Worm (Caenorhabditis elegans) whole organism, L4 larva: ENCODE results near the gene atg-13.

ENCODE experiments used
- D1046.2 ChIP-seq: fragments of 200-800 bp; sonication (Bioruptor generic); IDR thresholded peaks from 2 replicates; pipeline ENCODE4 v1.3.6; 2022; ENCODE audit warnings: missing genetic modification characterization, missing compliant biosample characterization
- F26F4.8 ChIP-seq: fragments of 200-800 bp; sonication (Bioruptor generic); conservative IDR thresholded peaks from 2 replicates; pipeline ENCODE4 v1.3.6; 2022; ENCODE audit warnings: missing genetic modification characterization, missing compliant biosample characterization
- F37D6.2 ChIP-seq: sonication (generic microtip); optimal IDR thresholded peaks from 2 replicates; lab custom pipeline; 2016; ENCODE audit warnings: mild to moderate bottlenecking, missing genetic modification characterization, missing compliant biosample characterization
- F44E2.7 ChIP-seq: fragments of 200-800 bp; sonication (Bioruptor generic); IDR thresholded peaks from 2 replicates; pipeline ENCODE4 v2.1.2; 2022; ENCODE audit warnings: missing genetic modification characterization, missing compliant biosample characterization
- F49E8.2 ChIP-seq: sonication (generic microtip); optimal IDR thresholded peaks from 2 replicates; lab custom pipeline; 2016; ENCODE audit warnings: missing compliant biosample characterization, mild to moderate bottlenecking, missing genetic modification characterization, borderline replicate concordance
- R02D3.7 ChIP-seq: fragments of 150-350 bp; sonication (generic microtip); optimal IDR thresholded peaks from 3 replicates; lab custom pipeline; 2014; ENCODE audit warnings: missing biosample characterization, missing genetic modification characterization
- T20F7.1 ChIP-seq: fragments of 200-800 bp; sonication (Bioruptor generic); optimal IDR thresholded peaks from 2 replicates; lab custom pipeline; 2018; ENCODE audit warnings: mild to moderate bottlenecking, missing genetic modification characterization, missing compliant biosample characterization
- T26A8.4 ChIP-seq: fragments of 200-800 bp; sonication (Bioruptor generic); IDR thresholded peaks from 2 replicates; pipeline ENCODE4 v1.3.6; 2022; ENCODE audit warnings: missing genetic modification characterization, missing compliant biosample characterization
- ZK337.2 ChIP-seq: fragments of 200-800 bp; sonication (Bioruptor generic); IDR thresholded peaks from 2 replicates; pipeline ENCODE4 v1.3.6; 2022; ENCODE audit warnings: missing genetic modification reagents, missing genetic modification characterization, missing compliant biosample characterization
- ama-1 ChIP-seq: fragments of 150-350 bp; optimal IDR thresholded peaks from 2 replicates; lab custom pipeline; 2014; ENCODE audit warnings: inconsistent platforms, mixed read lengths
- arid-1 ChIP-seq: fragments of 200-800 bp; sonication (Bioruptor generic); conservative IDR thresholded peaks from 2 replicates; pipeline ENCODE4 v1.3.6; 2022; ENCODE audit warnings: missing genetic modification reagents, missing genetic modification characterization, missing compliant biosample characterization
- attf-4 ChIP-seq: sonication (generic microtip); optimal IDR thresholded peaks from 3 replicates; lab custom pipeline; 2017; ENCODE audit warnings: missing biosample characterization, missing genetic modification characterization
- ceh-20 ChIP-seq: fragments of 200-800 bp; sonication (Bioruptor generic); IDR thresholded peaks from 2 replicates; pipeline ENCODE4 v1.3.6; 2022; ENCODE audit warnings: missing genetic modification reagents, missing genetic modification characterization, missing compliant biosample characterization
- ctbp-1 ChIP-seq: fragments of 200-800 bp; sonication (Bioruptor generic); IDR thresholded peaks from 2 replicates; pipeline ENCODE4 v1.3.6; 2022; ENCODE audit warnings: missing genetic modification reagents, missing genetic modification characterization, missing compliant biosample characterization
- daf-8 ChIP-seq: fragments of 200-800 bp; sonication (Bioruptor generic); IDR thresholded peaks from 2 replicates; pipeline ENCODE4 v1.3.6; 2022; ENCODE audit warnings: missing genetic modification characterization, missing compliant biosample characterization
- dmd-6 ChIP-seq: fragments of 200-800 bp; sonication (Bioruptor generic); IDR thresholded peaks from 2 replicates; pipeline ENCODE4 v1.3.6; 2022; ENCODE audit warnings: missing genetic modification reagents, missing genetic modification characterization, missing compliant biosample characterization
- dmd-8 ChIP-seq: fragments of 200-800 bp; sonication (Bioruptor generic); IDR thresholded peaks from 2 replicates; pipeline ENCODE4 v1.3.6; 2022; ENCODE audit warnings: missing genetic modification characterization, missing compliant biosample characterization
- egl-43 ChIP-seq: fragments of 200-800 bp; sonication (Bioruptor generic); IDR thresholded peaks from 2 replicates; pipeline ENCODE4 v1.3.6; 2022; ENCODE audit warnings: missing genetic modification reagents, missing genetic modification characterization, missing compliant biosample characterization
- gei-8 ChIP-seq: fragments of 200-800 bp; sonication (Bioruptor generic); optimal IDR thresholded peaks from 2 replicates; lab custom pipeline; 2018; ENCODE audit warnings: mild to moderate bottlenecking, missing genetic modification characterization, missing compliant biosample characterization
- hlh-11 ChIP-seq: fragments of 200-800 bp; sonication (Bioruptor generic); optimal IDR thresholded peaks from 2 replicates; lab custom pipeline; 2018; ENCODE audit warnings: mild to moderate bottlenecking, missing genetic modification characterization, missing compliant biosample characterization
- hmg-1.1 ChIP-seq: fragments of 200-800 bp; sonication (Bioruptor generic); IDR thresholded peaks from 2 replicates; pipeline ENCODE4 v1.3.6; 2022; ENCODE audit warnings: missing genetic modification reagents, missing genetic modification characterization, missing compliant biosample characterization
- lim-7 ChIP-seq: fragments of 200-800 bp; sonication (Bioruptor generic); IDR thresholded peaks from 2 replicates; pipeline ENCODE4 v1.3.6; 2022; ENCODE audit warnings: missing genetic modification characterization, missing compliant biosample characterization
- lin-13 ChIP-seq: fragments of 150-350 bp; optimal IDR thresholded peaks from 2 replicates; lab custom pipeline; 2014; ENCODE audit warnings: missing biosample characterization, missing genetic modification reagents, missing genetic modification characterization
- lin-15B ChIP-seq: fragments of 150-350 bp; sonication (generic microtip); optimal IDR thresholded peaks from 3 replicates; lab custom pipeline; 2014; ENCODE audit warnings: missing biosample characterization, missing genetic modification characterization
- lin-29 ChIP-seq: fragments of 200-800 bp; sonication (Bioruptor generic); IDR thresholded peaks from 2 replicates; pipeline ENCODE4 v1.3.6; 2022; ENCODE audit warnings: missing genetic modification reagents, missing genetic modification characterization, missing compliant biosample characterization
- lin-39 ChIP-seq: fragments of 150-350 bp; optimal IDR thresholded peaks from 2 replicates; lab custom pipeline; 2014; ENCODE audit warnings: missing biosample characterization, missing genetic modification reagents, missing genetic modification characterization
- lir-3 ChIP-seq: sonication (generic microtip); optimal IDR thresholded peaks from 2 replicates; lab custom pipeline; 2016; ENCODE audit warnings: mild to moderate bottlenecking, missing genetic modification characterization, missing compliant biosample characterization
- madf-9 ChIP-seq: fragments of 200-800 bp; sonication (Bioruptor generic); conservative IDR thresholded peaks from 2 replicates; pipeline ENCODE4 v1.3.6; 2022; ENCODE audit warnings: missing genetic modification reagents, missing genetic modification characterization, missing compliant biosample characterization
- mdt-29 ChIP-seq: fragments of 200-800 bp; sonication (Bioruptor generic); IDR thresholded peaks from 2 replicates; pipeline ENCODE4 v1.3.6; 2022; ENCODE audit warnings: missing genetic modification reagents, missing genetic modification characterization, missing compliant biosample characterization
- mep-1 ChIP-seq: fragments of 150-350 bp; sonication (generic microtip); optimal IDR thresholded peaks from 3 replicates; lab custom pipeline; 2014; ENCODE audit warnings: missing biosample characterization, missing genetic modification characterization
- mes-2 ChIP-seq: sonication (generic microtip); optimal IDR thresholded peaks from 2 replicates; lab custom pipeline; 2016; ENCODE audit warnings: missing genotype, mild to moderate bottlenecking, missing genetic modification characterization, missing compliant biosample characterization; ENCODE audit not compliant: poor library complexity, severe bottlenecking
- mxl-3 ChIP-seq: fragments of 200-800 bp; sonication (Bioruptor generic); optimal IDR thresholded peaks from 2 replicates; lab custom pipeline; 2018; ENCODE audit warnings: mild to moderate bottlenecking, missing genetic modification characterization, missing compliant biosample characterization
- nhr-10 ChIP-seq: fragments of 150-350 bp; optimal IDR thresholded peaks from 2 replicates; lab custom pipeline; 2014; ENCODE audit warnings: missing biosample characterization, missing genetic modification characterization
- nhr-111 ChIP-seq: fragments of 200-800 bp; sonication (Bioruptor generic); optimal IDR thresholded peaks from 2 replicates; lab custom pipeline; 2018; ENCODE audit warnings: mild to moderate bottlenecking, missing genetic modification characterization, missing compliant biosample characterization
- nhr-237 ChIP-seq: sonication (generic microtip); optimal IDR thresholded peaks from 2 replicates; lab custom pipeline; 2017; ENCODE audit warnings: missing biosample characterization, missing genetic modification characterization
- nhr-28 ChIP-seq: fragments of 150-350 bp; optimal IDR thresholded peaks from 2 replicates; lab custom pipeline; 2014; ENCODE audit warnings: missing biosample characterization, missing genetic modification characterization
- nhr-42 ChIP-seq: fragments of 200-800 bp; sonication (Bioruptor generic); IDR thresholded peaks from 2 replicates; pipeline ENCODE4 v1.3.6; 2022; ENCODE audit warnings: missing genetic modification characterization, missing compliant biosample characterization
- pha-4 ChIP-seq, 2 experiments: fragments of 150-350 bp in 1 of 2; fragments of 200-800 bp in 1 of 2; sonication (Bioruptor generic) in 1 of 2; IDR thresholded peaks in 1 of 2; optimal IDR thresholded peaks in 1 of 2; 2 replicates each; pipeline versions ENCODE4 v1.3.6 to Lab custom; 2014 to 2022; ENCODE audit warnings: missing genetic modification characterization in 2 of 2, missing genetic modification reagents in 2 of 2, missing biosample characterization in 1 of 2, missing compliant biosample characterization in 1 of 2
- php-3 ChIP-seq: fragments of 200-800 bp; sonication (Bioruptor generic); IDR thresholded peaks from 2 replicates; pipeline ENCODE4 v1.3.6; 2022; ENCODE audit warnings: missing genetic modification reagents, missing genetic modification characterization, missing compliant biosample characterization
- rbr-2 ChIP-seq: sonication (generic microtip); optimal IDR thresholded peaks from 2 replicates; lab custom pipeline; 2016; ENCODE audit warnings: missing genotype, missing genetic modification characterization, missing compliant biosample characterization
- saeg-2 ChIP-seq: fragments of 200-800 bp; sonication (Bioruptor generic); IDR thresholded peaks from 2 replicates; pipeline ENCODE4 v1.3.6; 2022; ENCODE audit warnings: missing genetic modification reagents, missing genetic modification characterization, missing compliant biosample characterization
- set-16 ChIP-seq: fragments of 200-800 bp; sonication (Bioruptor generic); IDR thresholded peaks from 2 replicates; pipeline ENCODE4 v1.3.6; 2022; ENCODE audit warnings: missing genetic modification reagents, missing genetic modification characterization, missing compliant biosample characterization
- snpc-1.2 ChIP-seq: fragments of 200-800 bp; sonication (Bioruptor generic); IDR thresholded peaks from 2 replicates; pipeline ENCODE4 v1.3.6; 2022; ENCODE audit warnings: missing genetic modification reagents, missing genetic modification characterization, missing compliant biosample characterization
- tag-97 ChIP-seq: fragments of 200-800 bp; sonication (Bioruptor generic); IDR thresholded peaks from 2 replicates; pipeline ENCODE4 v1.3.6; 2022; ENCODE audit warnings: missing genetic modification characterization, missing compliant biosample characterization
- tra-1 ChIP-seq: fragments of 200-800 bp; sonication (Bioruptor generic); IDR thresholded peaks from 2 replicates; pipeline ENCODE4 v1.3.6; 2022; ENCODE audit warnings: missing genetic modification reagents, missing genetic modification characterization, missing compliant biosample characterization
- unc-130 ChIP-seq: sonication (generic microtip); optimal IDR thresholded peaks from 2 replicates; lab custom pipeline; 2016; ENCODE audit warnings: missing genetic modification reagents, missing genetic modification characterization, missing compliant biosample characterization
- vab-7 ChIP-seq: fragments of 200-800 bp; sonication (Bioruptor generic); IDR thresholded peaks from 2 replicates; pipeline ENCODE4 v1.3.6; 2022; ENCODE audit warnings: missing genetic modification reagents, missing genetic modification characterization, missing compliant biosample characterization
- zag-1 ChIP-seq: fragments of 150-350 bp; optimal IDR thresholded peaks from 2 replicates; lab custom pipeline; 2014; ENCODE audit warnings: missing biosample characterization, missing genetic modification characterization
- zip-11 ChIP-seq: fragments of 200-800 bp; sonication (Bioruptor generic); IDR thresholded peaks from 2 replicates; pipeline ENCODE4 v1.3.6; 2022; ENCODE audit warnings: missing genetic modification characterization, missing compliant biosample characterization
- zip-2 ChIP-seq: fragments of 150-350 bp; optimal IDR thresholded peaks from 2 replicates; lab custom pipeline; 2014; ENCODE audit warnings: missing biosample characterization, missing genetic modification characterization

Gene atg-13

DNA sequence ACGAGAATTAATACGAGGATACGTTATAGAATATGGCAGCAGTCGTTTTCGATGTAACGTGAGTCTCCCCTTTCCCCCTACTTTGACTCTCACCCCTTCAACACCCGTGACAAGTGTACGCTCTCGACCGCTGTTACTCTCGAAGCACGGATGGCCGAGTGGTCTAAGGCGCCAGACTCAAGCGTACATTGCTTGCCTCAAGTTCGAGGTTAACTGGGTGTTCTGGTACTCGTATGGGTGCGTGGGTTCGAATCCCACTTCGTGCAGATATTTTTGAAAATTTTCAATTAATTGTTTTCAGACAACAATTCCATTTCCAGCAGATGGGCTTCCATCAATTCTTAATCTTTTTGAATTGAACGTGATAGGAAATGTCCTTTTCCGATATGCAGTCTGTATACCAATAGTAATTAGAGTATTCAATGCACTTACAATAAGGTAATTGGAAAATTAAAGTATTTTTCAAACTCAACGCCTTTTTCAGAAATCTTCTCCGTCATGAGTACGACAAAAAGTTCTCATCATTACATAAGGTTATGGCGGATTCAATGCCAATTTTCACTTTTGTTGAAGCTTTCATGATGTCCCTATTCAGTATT, 48.4 kb downstream of the atg-13 start:
- TF ChIP-seq F26F4.8 (peak; percentile 70; the same call in 1 of the 2 replicates), F37D6.2 (tag; lab: Kevin White, UChicago) (no peak), nhr-237 (tag; lab: Kevin White, UChicago) (no peak), daf-8 (GFP tag; lab: Robert Waterston, UW) (0 out of 2 replicates have a peak, but pooled peaks have one; percentile 36), F49E8.2 (tag; lab: Kevin White, UChicago) (peak; percentile 2), nhr-28 (tag; lab: Kevin White, UChicago) (peak; percentile 33), T26A8.4 (peak; percentile 76), ctbp-1 (GFP tag; lab: Robert Waterston, UW) (peak; percentile 85), arid-1 (GFP tag; lab: Robert Waterston, UW) (peak; percentile 87; the same call in 1 of the 2 replicates), zip-2 (tag; lab: Kevin White, UChicago) (no peak), attf-4 (tag; lab: Kevin White, UChicago) (no peak), mep-1 (peak; percentile 82), D1046.2 (GFP tag; lab: Robert Waterston, UW) (peak; percentile 87), unc-130 (GFP tag; lab: Kevin White, UChicago) (peak; percentile 64), set-16 (GFP tag; lab: Robert Waterston, UW) (peak; percentile 46; the same call in 1 of the 2 replicates), php-3 (GFP tag; lab: Robert Waterston, UW) (no peak), hlh-11 (tag; lab: Kevin White, UChicago) (peak; percentile 50), snpc-1.2 (peak; percentile 69; the same call in 1 of the 2 replicates), dmd-6 (peak; percentile 74), mdt-29 (peak; percentile 68; the same call in 1 of the 2 replicates), egl-43 (peak; percentile 96), F44E2.7 (peak; percentile 80; the same call in 1 of the 2 replicates), nhr-42 (peak; percentile 71), mxl-3 (GFP tag; lab: Kevin White, UChicago) (peak; percentile 70), lin-15B (tag; lab: Kevin White, UChicago) (no peak), ceh-20 (GFP tag; lab: Robert Waterston, UW) (peak; percentile 85), rbr-2 (tag; lab: Kevin White, UChicago) (peak; percentile 72), zip-11 (0 out of 2 replicates have a peak, but pooled peaks have one; percentile 45), madf-9 (GFP tag; lab: Robert Waterston, UW) (peak; percentile 71), T20F7.1 (peak; percentile 26), nhr-10 (no peak), lin-29 (no peak), ZK337.2 (peak; percentile 71), saeg-2 (GFP tag; lab: Robert Waterston, UW) (no peak), nhr-111 (peak; percentile 27), lim-7 (peak; percentile 91), lin-13 (GFP tag; lab: Kevin White, UChicago) (peak; percentile 69), pha-4 (GFP tag; IDR thresholded peaks at IDR 0.05; lab: Robert Waterston, UW) (peak; percentile 73; the same call in 1 of the 2 replicates), pha-4 (tag; optimal IDR thresholded peaks at IDR 0.05; lab: Kevin White, UChicago) (no peak), ama-1 (lab: Kevin White, UChicago) (no peak), mes-2 (peak; percentile 86), lin-39 (no peak), lir-3 (peak; percentile 49), vab-7 (GFP tag; lab: Robert Waterston, UW) (peak; percentile 79), tra-1 (GFP tag; lab: Robert Waterston, UW) (peak; percentile 66), hmg-1.1 (GFP tag; lab: Robert Waterston, UW) (peak; percentile 94), R02D3.7 (tag; lab: Kevin White, UChicago) (no peak), gei-8 (GFP tag; lab: Kevin White, UChicago) (peak; percentile 97), tag-97 (GFP tag; lab: Robert Waterston, UW) (no peak), zag-1 (no peak), dmd-8 (GFP tag; lab: Robert Waterston, UW) (peak; percentile 89)
